Fruit fly (Drosophila melanogaster): ENCODE results near the gene msk.

msk gene

dm6 chr3L:8137448-8137906 is 21.5 kb downstream of the msk start, which contains the start of the genes Setx and mus301 (continued):
- peak; percentile 36 for TF ChIP-seq CG11762 (GFP tag; optimal IDR thresholded peaks at IDR 0.05; ENCODE audit: insufficient read depth)
- no peak for TF ChIP-seq CG1621 (tag; optimal IDR thresholded peaks at IDR 0.05)
- TF ChIP-seq Sox102F (GFP tag; optimal IDR thresholded peaks at IDR 0.05): no peak
- no peak for TF ChIP-seq CG10669 (GFP tag; optimal IDR thresholded peaks at IDR 0.05)
- no peak for TF ChIP-seq dac (GFP tag; optimal IDR thresholded peaks at IDR 0.05)
- peak; percentile 88 for TF ChIP-seq CG31627 (GFP tag; optimal IDR thresholded peaks at IDR 0.05)
- peak; percentile 84 for TF ChIP-seq lz (GFP tag; optimal IDR thresholded peaks at IDR 0.05)

dm6 chr3L:8150284-8150683 is 34.3 kb downstream of the msk start:
- TF ChIP-seq Hr38 (GFP tag; optimal IDR thresholded peaks at IDR 0.05) (no peak), Blimp-1 (GFP tag; optimal IDR thresholded peaks at IDR 0.05) (peak; percentile 55)

DNA sequence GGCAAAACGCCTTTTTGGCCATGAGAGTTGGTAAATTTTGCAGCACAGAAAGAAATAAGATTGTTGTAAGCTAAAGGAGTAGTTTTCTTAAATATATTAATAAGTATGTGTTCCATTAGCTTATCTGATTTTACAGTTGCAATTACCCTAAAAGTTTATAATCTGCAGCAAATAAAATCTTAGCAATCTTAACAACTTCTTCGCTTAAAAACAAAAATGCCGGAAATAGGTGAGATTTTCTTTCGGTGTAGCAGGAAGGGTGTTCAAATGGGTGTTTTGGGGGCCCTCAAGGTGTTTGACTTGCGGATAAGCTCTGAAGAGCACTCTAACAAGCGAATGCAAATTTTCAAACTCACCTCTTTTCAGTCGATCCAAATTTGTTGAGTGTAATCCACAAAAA is 34.8 kb downstream of the msk start:
- no peak for TF ChIP-seq Met (GFP tag; optimal IDR thresholded peaks at IDR 0.05)
- no peak for TF ChIP-seq Hr38 (GFP tag; optimal IDR thresholded peaks at IDR 0.05)
- TF ChIP-seq Eip78C (GFP tag): peak; percentile 68
- TF ChIP-seq CG3919 (GFP tag; optimal IDR thresholded peaks at IDR 0.05): peak; percentile 23
- TF ChIP-seq CG10631 (GFP tag; optimal IDR thresholded peaks at IDR 0.05): peak; percentile 10
- TF ChIP-seq CG7368 (GFP tag; optimal IDR thresholded peaks at IDR 0.05): no peak
- TF ChIP-seq OdsH (GFP tag; optimal IDR thresholded peaks at IDR 0.05): no peak
- no peak for TF ChIP-seq Sox15 (GFP tag; optimal IDR thresholded peaks at IDR 0.05)
- peak; percentile 74 for TF ChIP-seq CG32006 (GFP tag; optimal IDR thresholded peaks at IDR 0.05)
- TF ChIP-seq CG4318 (GFP tag; optimal IDR thresholded peaks at IDR 0.05): peak; percentile 1
- no peak for TF ChIP-seq CG16779 (tag; optimal IDR thresholded peaks at IDR 0.05)
- no peak for TF ChIP-seq Smox (GFP tag; optimal IDR thresholded peaks at IDR 0.05)
- TF ChIP-seq spab (GFP tag; optimal IDR thresholded peaks at IDR 0.05): no peak
- TF ChIP-seq acj6 (GFP tag; optimal IDR thresholded peaks at IDR 0.05): peak; percentile 10
- no peak for TF ChIP-seq dac (GFP tag; optimal IDR thresholded peaks at IDR 0.05)
- TF ChIP-seq salr (GFP tag; optimal IDR thresholded peaks at IDR 0.05): no peak
- TF ChIP-seq Hr4 (GFP tag; optimal IDR thresholded peaks at IDR 0.05): peak; percentile 58
- peak; percentile 50 for TF ChIP-seq CG15336 (GFP tag; IDR thresholded peaks at IDR 0.05)

dm6 chr3L:8151727-8152199 is 35.8 kb downstream of the msk start, which contains the start of gene CG13676:
Gene CG13676, minus strand, starts transcription at chr3L:8151813.
- peak; percentile 31; the same call in 1 of the 2 replicates for TF ChIP-seq CG15336 (GFP tag; IDR thresholded peaks at IDR 0.05)
- TF ChIP-seq achi (GFP tag; optimal IDR thresholded peaks at IDR 0.05): peak; percentile 2
- no peak for TF ChIP-seq esn (GFP tag; optimal IDR thresholded peaks at IDR 0.05)
- peak; percentile 96 for TF ChIP-seq CG1621 (tag; optimal IDR thresholded peaks at IDR 0.05)
- TF ChIP-seq CG7368 (GFP tag; optimal IDR thresholded peaks at IDR 0.05): no peak
- TF ChIP-seq eg (GFP tag; IDR thresholded peaks at IDR 0.05): 0 out of 3 replicates have a peak, but pooled peaks have one; percentile 9
- peak; percentile 50 for TF ChIP-seq Eip78C (GFP tag)
- peak in 1 of 2 experiments; percentile 46 for TF ChIP-seq ss (GFP tag; optimal IDR thresholded peaks at IDR 0.05)
- TF ChIP-seq svp (GFP tag): no peak
- no peak for TF ChIP-seq salr (GFP tag; optimal IDR thresholded peaks at IDR 0.05)
- no peak for TF ChIP-seq fd85E (GFP tag; optimal IDR thresholded peaks at IDR 0.05)
- no peak for TF ChIP-seq CG16779 (tag; optimal IDR thresholded peaks at IDR 0.05)
- TF ChIP-seq pdm3 (GFP tag; optimal IDR thresholded peaks at IDR 0.05): no peak
- TF ChIP-seq CG8119 (GFP tag; IDR thresholded peaks at IDR 0.05): no peak
- peak; percentile 28 for TF ChIP-seq CG3919 (GFP tag; optimal IDR thresholded peaks at IDR 0.05)
- peak; percentile 73 for TF ChIP-seq CG6854 (GFP tag; optimal IDR thresholded peaks at IDR 0.05)
- peak; percentile 58; the same call in 1 of the 3 replicates for TF ChIP-seq CG6163 (GFP tag; IDR thresholded peaks at IDR 0.05)
- peak; percentile 6 for TF ChIP-seq CG6808 (GFP tag; optimal IDR thresholded peaks at IDR 0.05)
